Worm (Caenorhabditis elegans): Measurements from ENCODE around the gene cnnm-1.
"Not testable (repeated sequence)": the region's sequence is repeated elsewhere in the genome, so short reads cannot be mapped to it uniquely, and the experiment has no call there.

Gene cnnm-1

ce11 chrIV:17166974-17167373, 39.7 kb downstream of the cnnm-1 start, which contains the start of gene skr-12:
Gene skr-12, plus strand, starts transcription at chrIV:17167274.
- no peak for TF ChIP-seq nhr-237 (tag; optimal IDR thresholded peaks at IDR 0.05)
- TF ChIP-seq lsy-2 (tag; optimal IDR thresholded peaks at IDR 0.05) = no peak
- no peak for TF ChIP-seq ham-2 (GFP tag; optimal IDR thresholded peaks at IDR 0.05)
- TF ChIP-seq ces-1 (GFP tag; optimal IDR thresholded peaks at IDR 0.05) = no peak
- no peak for TF ChIP-seq ceh-39 (tag; optimal IDR thresholded peaks at IDR 0.05)
- TF ChIP-seq elt-1 (tag; optimal IDR thresholded peaks at IDR 0.05; ENCODE audit: borderline replicate concordance, insufficient read depth) = no peak
- TF ChIP-seq nhr-28 (tag; optimal IDR thresholded peaks at IDR 0.05) = no peak
- TF ChIP-seq ceh-83 (GFP tag; optimal IDR thresholded peaks at IDR 0.05) = no peak
- no peak for TF ChIP-seq nhr-76 (tag; optimal IDR thresholded peaks at IDR 0.05)
- TF ChIP-seq ztf-11 (tag; optimal IDR thresholded peaks at IDR 0.05) = no peak
- TF ChIP-seq mls-2 (tag; optimal IDR thresholded peaks at IDR 0.05) = no peak
- no peak for TF ChIP-seq snpc-4 (tag; optimal IDR thresholded peaks at IDR 0.05)
- TF ChIP-seq sem-2 (GFP tag; optimal IDR thresholded peaks at IDR 0.05) = no peak
- TF ChIP-seq unc-39 (tag; optimal IDR thresholded peaks at IDR 0.05) = no peak
- TF ChIP-seq mep-1 (tag; optimal IDR thresholded peaks at IDR 0.05) = no peak

ce11 chrIV:17165734-17166133, 40.9 kb downstream of the cnnm-1 start, which contains the start of gene skr-8:
Gene skr-8, minus strand, starts transcription at chrIV:17165834.
- not testable (repeated sequence) for TF ChIP-seq blmp-1 (tag; optimal IDR thresholded peaks at IDR 0.05); zip-8 (tag; optimal IDR thresholded peaks at IDR 0.05); elt-1 (tag; optimal IDR thresholded peaks at IDR 0.05; ENCODE audit: borderline replicate concordance, insufficient read depth)

DNA sequence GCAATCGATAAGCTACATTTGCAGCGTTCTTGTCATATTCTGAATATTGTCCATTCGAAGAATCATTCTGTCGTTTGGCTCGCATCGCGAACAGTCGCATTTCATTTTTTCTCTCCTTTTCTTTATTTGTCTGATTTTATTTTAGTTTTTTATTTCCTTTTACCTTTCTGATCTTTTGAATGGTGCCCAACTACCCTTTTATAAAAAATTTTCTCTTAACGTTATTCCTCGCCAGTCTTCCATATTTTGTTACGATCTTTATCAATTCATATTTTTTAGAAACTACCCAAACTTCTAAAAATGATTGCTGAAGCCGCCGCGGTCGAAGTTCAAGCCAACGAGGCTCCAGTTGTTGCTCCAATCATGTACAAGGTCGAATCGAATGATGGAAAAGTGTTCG, 43.4 kb downstream of the cnnm-1 start, which contains the start of gene skr-9:
skr-9 (plus strand) TSS at position 301 of the 400 bp plus-strand sequence.
- not testable (repeated sequence) for TF ChIP-seq tbx-8 (GFP tag; optimal IDR thresholded peaks at IDR 0.05); elt-1 (tag; optimal IDR thresholded peaks at IDR 0.05; ENCODE audit: borderline replicate concordance, insufficient read depth); elt-3 (tag; optimal IDR thresholded peaks at IDR 0.05)

DNA sequence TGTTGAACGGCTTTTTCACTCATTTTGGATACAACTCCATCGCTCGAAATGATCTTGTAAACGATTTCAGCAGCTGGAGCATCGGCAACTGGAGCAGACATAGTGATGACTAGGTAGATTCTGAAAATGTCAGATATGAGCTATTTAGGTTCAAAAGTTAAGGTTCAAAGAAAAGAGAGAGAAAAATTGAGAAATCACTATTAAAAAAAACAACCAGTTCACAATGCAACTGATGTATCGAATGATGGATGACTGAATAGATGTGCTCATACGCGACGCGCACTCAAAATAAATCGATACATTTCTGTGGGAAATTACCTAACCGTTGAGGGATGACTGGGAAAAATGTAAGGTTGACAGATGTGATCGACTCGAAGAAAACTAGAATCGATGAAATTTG, 44.1 kb downstream of the cnnm-1 start, which contains the start of gene skr-13:
skr-13 (minus strand) TSS at position 101 of the 400 bp plus-strand sequence.
- TF ChIP-seq bed-3 (GFP tag; optimal IDR thresholded peaks at IDR 0.05) (no peak), hlh-1 (tag; optimal IDR thresholded peaks at IDR 0.05) (no peak), ceh-39 (tag; optimal IDR thresholded peaks at IDR 0.05) (peak; percentile 10), drap-1 (GFP tag; optimal IDR thresholded peaks at IDR 0.05) (no peak), tbx-8 (GFP tag; optimal IDR thresholded peaks at IDR 0.05) (no peak)

DNA sequence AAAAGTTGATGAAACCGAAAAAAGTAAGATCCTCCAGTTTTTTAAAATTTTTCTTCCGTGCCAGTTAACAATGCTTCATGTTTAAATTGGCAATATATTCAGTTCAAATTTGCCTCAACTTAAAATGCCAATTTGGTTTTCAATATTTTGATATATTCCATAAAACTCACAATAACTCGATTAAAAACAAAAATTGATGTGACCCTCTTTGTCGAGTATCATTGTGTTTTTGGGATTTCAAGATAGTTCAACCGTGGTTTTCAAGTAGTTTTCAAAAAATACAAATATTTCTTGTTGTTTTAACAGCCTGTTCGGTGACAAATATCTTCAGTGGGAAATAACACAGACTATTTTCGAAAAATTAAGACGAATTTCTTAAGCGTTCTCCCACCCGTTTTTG, 53.6 kb downstream of the cnnm-1 start:
- TF ChIP-seq zip-8 (tag; optimal IDR thresholded peaks at IDR 0.05) (no peak), nhr-28 (tag; optimal IDR thresholded peaks at IDR 0.05) (no peak), unc-62 (GFP tag; optimal IDR thresholded peaks at IDR 0.05) (no peak), drap-1 (GFP tag; optimal IDR thresholded peaks at IDR 0.05) (no peak), lsy-2 (tag; optimal IDR thresholded peaks at IDR 0.05) (no peak), blmp-1 (tag; optimal IDR thresholded peaks at IDR 0.05) (no peak), cnd-1 (tag; optimal IDR thresholded peaks at IDR 0.05) (no peak), mab-5 (tag; optimal IDR thresholded peaks at IDR 0.05) (no peak), ceh-39 (tag; optimal IDR thresholded peaks at IDR 0.05) (no peak), mls-2 (tag; optimal IDR thresholded peaks at IDR 0.05) (no peak), mep-1 (tag; optimal IDR thresholded peaks at IDR 0.05) (no peak), nhr-237 (tag; optimal IDR thresholded peaks at IDR 0.05) (no peak), nhr-2 (tag; optimal IDR thresholded peaks at IDR 0.05) (no peak), ztf-11 (tag; optimal IDR thresholded peaks at IDR 0.05) (no peak), elt-3 (tag; optimal IDR thresholded peaks at IDR 0.05) (no peak), pha-4 (tag; optimal IDR thresholded peaks at IDR 0.05) (no peak), flh-1 (GFP tag; optimal IDR thresholded peaks at IDR 0.05) (no peak), bed-3 (GFP tag; optimal IDR thresholded peaks at IDR 0.05) (no peak), elt-1 (tag; optimal IDR thresholded peaks at IDR 0.05; ENCODE audit: borderline replicate concordance, insufficient read depth) (no peak)

DNA sequence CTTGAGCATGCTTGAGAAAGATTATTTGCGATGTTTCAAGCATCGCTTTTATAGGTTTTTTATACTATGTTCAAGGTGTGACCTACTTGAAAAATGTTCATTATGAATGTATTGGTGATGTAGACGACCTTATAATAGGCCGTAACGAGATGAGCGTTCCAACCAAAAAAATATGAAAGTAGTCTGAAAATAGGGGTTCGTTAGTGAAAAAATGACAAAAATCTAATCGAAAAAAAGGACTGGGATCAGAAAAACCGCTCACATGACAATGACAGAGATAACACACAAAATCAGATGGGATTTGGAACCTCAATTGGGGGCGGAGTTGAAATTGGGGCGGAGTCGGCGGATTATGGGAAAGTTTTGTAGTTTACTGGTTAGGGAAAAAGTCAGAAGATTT, 55.8 kb downstream of the cnnm-1 start, which contains the start of gene Y116A8C.40:
Y116A8C.40 (minus strand) TSS at position 101 of the 400 bp plus-strand sequence.
- no peak for TF ChIP-seq M03D4.4 (tag; optimal IDR thresholded peaks at IDR 0.05)
- TF ChIP-seq ham-2 (GFP tag; optimal IDR thresholded peaks at IDR 0.05) = no peak
- TF ChIP-seq unc-39 (tag; optimal IDR thresholded peaks at IDR 0.05) = no peak
- no peak for TF ChIP-seq tbx-8 (GFP tag; optimal IDR thresholded peaks at IDR 0.05)
